Worm (Caenorhabditis elegans) whole organism, young adult: ENCODE measurements around the gene clc-9.

Source experiments
- B0336.3 ChIP-seq: fragments of 200-800 bp; sonication (Bioruptor generic); IDR thresholded peaks from 2 replicates; pipeline ENCODE4 v1.3.6; 2022; ENCODE audit warnings: missing genetic modification characterization, missing compliant biosample characterization
- F22D6.2 ChIP-seq: sonication (generic microtip); optimal IDR thresholded peaks from 2 replicates; lab custom pipeline; 2016; ENCODE audit warnings: mild to moderate bottlenecking, missing genetic modification characterization, missing compliant biosample characterization
- F23B12.7 ChIP-seq: sonication (generic microtip); optimal IDR thresholded peaks from 2 replicates; lab custom pipeline; 2017; ENCODE audit warnings: missing genetic modification characterization, mild to moderate bottlenecking, missing compliant biosample characterization, antibody characterized with exemption, moderate library complexity; ENCODE audit not compliant: insufficient read depth
- F33H1.4 ChIP-seq: fragments of 200-800 bp; sonication (Bioruptor generic); IDR thresholded peaks from 2 replicates; pipeline ENCODE4 v1.3.6; 2022; ENCODE audit warnings: missing genetic modification reagents, missing genetic modification characterization, missing compliant biosample characterization
- F49E8.2 ChIP-seq: sonication (generic microtip); optimal IDR thresholded peaks from 3 replicates; lab custom pipeline; 2017; ENCODE audit warnings: missing genetic modification characterization, mild to moderate bottlenecking, missing compliant biosample characterization, antibody characterized with exemption, moderate library complexity; ENCODE audit not compliant: insufficient read depth
- F55B11.4 ChIP-seq: sonication (generic microtip); optimal IDR thresholded peaks from 2 replicates; lab custom pipeline; 2016; ENCODE audit warnings: missing compliant biosample characterization, missing genetic modification characterization, borderline replicate concordance; ENCODE audit not compliant: insufficient read depth
- F57C9.4 ChIP-seq: sonication (generic microtip); optimal IDR thresholded peaks from 2 replicates; lab custom pipeline; 2017; ENCODE audit warnings: mild to moderate bottlenecking, missing genetic modification characterization, missing compliant biosample characterization
- Y67H2A.10 ChIP-seq: fragments of 200-800 bp; sonication (Bioruptor generic); conservative IDR thresholded peaks from 2 replicates; pipeline ENCODE4 v1.3.6; 2022; ENCODE audit warnings: missing genetic modification reagents, missing genetic modification characterization, missing compliant biosample characterization
- ZK185.1 ChIP-seq: sonication (generic microtip); optimal IDR thresholded peaks from 2 replicates; lab custom pipeline; 2016; ENCODE audit warnings: mild to moderate bottlenecking, missing genetic modification characterization, missing compliant biosample characterization; ENCODE audit not compliant: poor library complexity, severe bottlenecking
- ama-1 ChIP-seq, 3 experiments: fragments of 150-350 bp in 1 of 3; sonication (generic microtip) in 2 of 3; optimal IDR thresholded peaks; 2 replicates each; lab custom pipeline; 2014 to 2018; ENCODE audit warnings: missing biosample characterization in 2 of 3, missing genetic modification characterization in 2 of 3, missing genetic modification reagents in 2 of 3
- atf-7 ChIP-seq: sonication (generic microtip); optimal IDR thresholded peaks from 2 replicates; lab custom pipeline; 2017; ENCODE audit warnings: mild to moderate bottlenecking, missing genetic modification characterization, missing compliant biosample characterization
- attf-5 ChIP-seq: fragments of 200-800 bp; sonication (Bioruptor generic); optimal IDR thresholded peaks from 2 replicates; lab custom pipeline; 2018; ENCODE audit warnings: mild to moderate bottlenecking, missing genetic modification characterization, missing compliant biosample characterization
- bed-2 ChIP-seq: fragments of 200-800 bp; sonication (Bioruptor generic); IDR thresholded peaks from 2 replicates; pipeline ENCODE4 v1.3.6; 2022; ENCODE audit warnings: missing genetic modification reagents, missing genetic modification characterization, missing compliant biosample characterization
- cebp-1 ChIP-seq, 2 experiments: fragments of 200-800 bp in 1 of 2; sonication (Bioruptor generic) in 1 of 2; sonication (generic microtip) in 1 of 2; IDR thresholded peaks in 1 of 2; optimal IDR thresholded peaks in 1 of 2; 2 replicates each; pipeline versions ENCODE4 v1.3.6 to Lab custom; 2017 to 2022; ENCODE audit warnings: missing compliant biosample characterization in 2 of 2, missing genetic modification characterization in 2 of 2, mild to moderate bottlenecking in 1 of 2, missing genetic modification reagents in 1 of 2, moderate library complexity in 1 of 2
- ceh-27 ChIP-seq: fragments of 200-800 bp; sonication (Bioruptor generic); optimal IDR thresholded peaks from 2 replicates; lab custom pipeline; 2018; ENCODE audit warnings: mild to moderate bottlenecking, missing genetic modification characterization, moderate library complexity, missing compliant biosample characterization
- efl-1 ChIP-seq: fragments of 150-350 bp; optimal IDR thresholded peaks from 2 replicates; lab custom pipeline; 2014; ENCODE audit warnings: missing biosample characterization, missing genetic modification reagents, missing genetic modification characterization
- egl-18 ChIP-seq: fragments of 200-800 bp; sonication (Bioruptor generic); IDR thresholded peaks from 2 replicates; pipeline ENCODE4 v1.3.6; 2022; ENCODE audit warnings: missing genetic modification reagents, missing genetic modification characterization, missing compliant biosample characterization
- ets-4 ChIP-seq: fragments of 200-800 bp; sonication (Bioruptor generic); optimal IDR thresholded peaks from 2 replicates; lab custom pipeline; 2018; ENCODE audit warnings: mild to moderate bottlenecking, missing genetic modification characterization, missing compliant biosample characterization
- hlh-12 ChIP-seq: sonication (generic microtip); optimal IDR thresholded peaks from 2 replicates; lab custom pipeline; 2016; ENCODE audit warnings: missing genetic modification characterization, missing compliant biosample characterization
- hlh-26 ChIP-seq: fragments of 200-800 bp; sonication (Bioruptor generic); conservative IDR thresholded peaks from 2 replicates; pipeline ENCODE4 v1.3.6; 2022; ENCODE audit warnings: missing genetic modification reagents, missing genetic modification characterization, missing compliant biosample characterization
- hrde-1 ChIP-seq: sonication (generic microtip); optimal IDR thresholded peaks from 2 replicates; lab custom pipeline; 2016; ENCODE audit warnings: missing genetic modification characterization, mild to moderate bottlenecking, missing compliant biosample characterization, moderate library complexity, missing genotype, missing genetic modification reagents, borderline replicate concordance
- let-607 ChIP-seq, 2 experiments: fragments of 200-800 bp in 1 of 2; sonication (Bioruptor generic) in 1 of 2; sonication (generic microtip) in 1 of 2; optimal IDR thresholded peaks; 2 replicates each; lab custom pipeline; 2016 to 2018; ENCODE audit warnings: mild to moderate bottlenecking in 2 of 2, missing compliant biosample characterization in 2 of 2, missing genetic modification characterization in 2 of 2, moderate library complexity in 2 of 2, missing genotype in 1 of 2
- lin-35 ChIP-seq, 3 experiments: fragments of 150-350 bp in 2 of 3; sonication (generic microtip) in 1 of 3; optimal IDR thresholded peaks; 2 replicates each; lab custom pipeline; 2014 to 2018; ENCODE audit warnings: missing biosample characterization in 3 of 3, missing genetic modification characterization in 3 of 3, missing genetic modification reagents in 3 of 3
- lin-40 ChIP-seq: sonication (generic microtip); optimal IDR thresholded peaks from 2 replicates; lab custom pipeline; 2016; ENCODE audit warnings: missing genetic modification characterization, mild to moderate bottlenecking, missing compliant biosample characterization, missing genotype, missing genetic modification reagents
- lin-54 ChIP-seq: fragments of 200-800 bp; sonication (Bioruptor generic); optimal IDR thresholded peaks from 2 replicates; lab custom pipeline; 2018; ENCODE audit warnings: mild to moderate bottlenecking, missing genetic modification characterization, missing compliant biosample characterization
- lsl-1 ChIP-seq: fragments of 200-800 bp; sonication (Bioruptor generic); optimal IDR thresholded peaks from 2 replicates; lab custom pipeline; 2018; ENCODE audit warnings: mild to moderate bottlenecking, missing genetic modification characterization, moderate library complexity, missing compliant biosample characterization
- madf-6 ChIP-seq: fragments of 200-800 bp; sonication (Bioruptor generic); IDR thresholded peaks from 2 replicates; pipeline ENCODE4 v1.3.6; 2022; ENCODE audit warnings: missing genetic modification reagents, missing genetic modification characterization, missing compliant biosample characterization
- mcd-1 ChIP-seq: fragments of 200-800 bp; sonication (Bioruptor generic); IDR thresholded peaks from 2 replicates; pipeline ENCODE4 v1.3.6; 2022; ENCODE audit warnings: missing genetic modification reagents, missing genetic modification characterization, missing compliant biosample characterization
- mel-28 ChIP-seq: sonication (generic microtip); optimal IDR thresholded peaks from 2 replicates; lab custom pipeline; 2016; ENCODE audit warnings: borderline replicate concordance, mild to moderate bottlenecking, missing genetic modification characterization, missing compliant biosample characterization
- nfya-1 ChIP-seq: sonication (generic microtip); optimal IDR thresholded peaks from 2 replicates; lab custom pipeline; 2017; ENCODE audit warnings: antibody characterized with exemption, missing compliant biosample characterization, missing genetic modification characterization, borderline replicate concordance; ENCODE audit not compliant: insufficient read depth
- nfya-2 ChIP-seq: fragments of 200-800 bp; sonication (Bioruptor generic); IDR thresholded peaks from 2 replicates; pipeline ENCODE4 v1.3.6; 2022; ENCODE audit warnings: missing genetic modification reagents, missing genetic modification characterization, missing compliant biosample characterization
- nhr-80 ChIP-seq: sonication (generic microtip); optimal IDR thresholded peaks from 2 replicates; lab custom pipeline; 2016; ENCODE audit warnings: missing genetic modification characterization, missing compliant biosample characterization
- nhr-90 ChIP-seq: sonication (generic microtip); optimal IDR thresholded peaks from 2 replicates; lab custom pipeline; 2016; ENCODE audit warnings: missing genotype, mild to moderate bottlenecking, missing genetic modification characterization, missing compliant biosample characterization
- pha-4 ChIP-seq: fragments of 150-350 bp; sonication (generic microtip); optimal IDR thresholded peaks from 2 replicates; lab custom pipeline; 2014; ENCODE audit warnings: missing biosample characterization, missing genetic modification reagents, missing genetic modification characterization
- rcor-1 ChIP-seq: fragments of 200-800 bp; sonication (Bioruptor generic); IDR thresholded peaks from 2 replicates; pipeline ENCODE4 v1.3.6; 2022; ENCODE audit warnings: missing genetic modification reagents, missing genetic modification characterization, missing compliant biosample characterization
- rec-8 ChIP-seq, 2 experiments: sonication (generic microtip); optimal IDR thresholded peaks; 2 replicates each; lab custom pipeline; 2016; ENCODE audit warnings: mild to moderate bottlenecking in 2 of 2, missing genetic modification characterization in 2 of 2, missing genetic modification reagents in 2 of 2, missing genotype in 2 of 2, missing biosample characterization in 1 of 2, missing compliant biosample characterization in 1 of 2, moderate library complexity in 1 of 2
- rpc-1 ChIP-seq, 2 experiments: fragments of 150-350 bp in 1 of 2; sonication (generic microtip) in 1 of 2; optimal IDR thresholded peaks; 2 replicates each; lab custom pipeline; 2014 to 2018; ENCODE audit warnings: missing biosample characterization in 1 of 2, missing genetic modification characterization in 1 of 2, missing genetic modification reagents in 1 of 2, missing genotype in 1 of 2
- sdz-38 ChIP-seq: sonication (generic microtip); optimal IDR thresholded peaks from 2 replicates; lab custom pipeline; 2016; ENCODE audit warnings: missing genotype, missing genetic modification characterization, missing compliant biosample characterization
- snpc-1.3 ChIP-seq: sonication (generic microtip); optimal IDR thresholded peaks from 2 replicates; lab custom pipeline; 2017; ENCODE audit warnings: missing genetic modification characterization, mild to moderate bottlenecking, missing compliant biosample characterization, antibody characterized with exemption, moderate library complexity, missing genotype, missing genetic modification reagents; ENCODE audit not compliant: insufficient read depth
- snpc-3.4 ChIP-seq: sonication (generic microtip); optimal IDR thresholded peaks from 2 replicates; lab custom pipeline; 2017; ENCODE audit warnings: missing genetic modification characterization, mild to moderate bottlenecking, missing compliant biosample characterization, antibody characterized with exemption, moderate library complexity, missing genotype, missing genetic modification reagents
- snpc-4 ChIP-seq, 5 experiments: fragments of 150-350 bp in 1 of 5; sonication (generic microtip) in 4 of 5; optimal IDR thresholded peaks; 2 replicates each; lab custom pipeline; 2014 to 2018; ENCODE audit warnings: missing genetic modification characterization in 5 of 5, missing biosample characterization in 3 of 5, antibody characterized with exemption in 2 of 5, mild to moderate bottlenecking in 2 of 5, missing compliant biosample characterization in 2 of 5, missing genotype in 2 of 5, moderate library complexity in 2 of 5, missing genetic modification reagents in 1 of 5
- sptf-2 ChIP-seq: fragments of 200-800 bp; sonication (Bioruptor generic); optimal IDR thresholded peaks from 2 replicates; lab custom pipeline; 2018; ENCODE audit warnings: mild to moderate bottlenecking, missing genetic modification characterization, missing compliant biosample characterization
- xnd-1 ChIP-seq: sonication (generic microtip); optimal IDR thresholded peaks from 2 replicates; lab custom pipeline; 2016; ENCODE audit warnings: missing genotype, missing genetic modification reagents, missing genetic modification characterization, missing compliant biosample characterization

The clc-9 gene

ce11 chrIV:11110995-11111619, 1.6 kb upstream of the clc-9 start, which contains the start of gene rps-5:
TSS of gene rps-5 (minus strand) at chrIV:11111045.
- TF ChIP-seq sptf-2 (GFP tag; lab: Kevin White, UChicago) (no peak), snpc-3.4 (tag; lab: Kevin White, UChicago) (peak; percentile 41), snpc-4 (GFP tag; optimal IDR thresholded peaks at IDR 0.05; lab: Kevin White, UChicago) (no peak), snpc-4 (tag; optimal IDR thresholded peaks at IDR 0.05; lab: Kevin White, UChicago) (peak in 2 of 4 experiments; percentile 29 to 31), pha-4 (tag; lab: Kevin White, UChicago) (no peak), F55B11.4 (no peak), hlh-26 (GFP tag; lab: Robert Waterston, UW) (no peak), ZK185.1 (tag; lab: Kevin White, UChicago) (no peak), F57C9.4 (tag; lab: Kevin White, UChicago) (no peak), rpc-1 (optimal IDR thresholded peaks at IDR 0.05; lab: Kevin White, UChicago) (no peak), rpc-1 (tag; optimal IDR thresholded peaks at IDR 0.05; lab: Kevin White, UChicago) (no peak), sdz-38 (tag; lab: Kevin White, UChicago) (no peak), mel-28 (tag; lab: Kevin White, UChicago) (no peak), madf-6 (GFP tag; lab: Robert Waterston, UW) (peak; percentile 68), hrde-1 (no peak), ets-4 (GFP tag; lab: Kevin White, UChicago) (no peak), F33H1.4 (peak; percentile 83), efl-1 (GFP tag; lab: Kevin White, UChicago) (no peak), lsl-1 (peak; percentile 55), F23B12.7 (tag; lab: Kevin White, UChicago) (peak; percentile 13), ceh-27 (GFP tag; lab: Kevin White, UChicago) (no peak), cebp-1 (GFP tag; IDR thresholded peaks at IDR 0.05; lab: Robert Waterston, UW) (no peak), cebp-1 (tag; optimal IDR thresholded peaks at IDR 0.05; lab: Kevin White, UChicago) (peak; percentile 19), Y67H2A.10 (GFP tag; lab: Robert Waterston, UW) (no peak), egl-18 (no peak), B0336.3 (GFP tag; lab: Robert Waterston, UW) (no peak), rec-8 (tag; optimal IDR thresholded peaks at IDR 0.05; lab: Kevin White, UChicago) (no peak), nhr-80 (tag; lab: Kevin White, UChicago) (no peak), hlh-12 (tag; lab: Kevin White, UChicago) (no peak), ama-1 (optimal IDR thresholded peaks at IDR 0.05; lab: Kevin White, UChicago) (no peak), ama-1 (GFP tag; optimal IDR thresholded peaks at IDR 0.05; lab: Kevin White, UChicago) (no peak), attf-5 (GFP tag; lab: Kevin White, UChicago) (no peak), lin-40 (tag; lab: Kevin White, UChicago) (no peak), let-607 (tag; optimal IDR thresholded peaks at IDR 0.05; lab: Kevin White, UChicago) (peak in 1 of 2 experiments; percentile 32), bed-2 (no peak), F49E8.2 (tag; lab: Kevin White, UChicago) (peak; percentile 19), rcor-1 (GFP tag; lab: Robert Waterston, UW) (peak; percentile 40; the same call in 1 of the 2 replicates), lin-54 (peak; percentile 51), lin-35 (GFP tag; optimal IDR thresholded peaks at IDR 0.05; lab: Kevin White, UChicago) (peak in 1 of 3 experiments; percentile 54), atf-7 (tag; lab: Kevin White, UChicago) (no peak), F22D6.2 (no peak), nfya-2 (GFP tag; lab: Robert Waterston, UW) (no peak), mcd-1 (GFP tag; lab: Robert Waterston, UW) (peak; percentile 54), nfya-1 (tag; lab: Kevin White, UChicago) (no peak), snpc-1.3 (tag; lab: Kevin White, UChicago) (peak; percentile 33), xnd-1 (no peak), nhr-90 (tag; lab: Kevin White, UChicago) (no peak)
